Worm (Caenorhabditis elegans) whole organism, L1 larva: ENCODE measurements around the gene ZK131.11.

ENCODE experiments used
- C16A3.4 ChIP-seq: fragments of 150-350 bp; optimal IDR thresholded peaks from 2 replicates; lab custom pipeline; 2014; ENCODE audit warnings: missing biosample characterization, missing genetic modification characterization
- C34B4.2 ChIP-seq: sonication (generic microtip); optimal IDR thresholded peaks from 2 replicates; lab custom pipeline; 2017; ENCODE audit warnings: mild to moderate bottlenecking, missing genetic modification characterization, missing compliant biosample characterization
- alr-1 ChIP-seq: fragments of 200-800 bp; sonication (Bioruptor generic); optimal IDR thresholded peaks from 2 replicates; lab custom pipeline; 2018; ENCODE audit warnings: borderline replicate concordance, mild to moderate bottlenecking, missing genetic modification characterization, missing compliant biosample characterization
- aly-2 ChIP-seq: fragments of 150-350 bp; optimal IDR thresholded peaks from 2 replicates; lab custom pipeline; 2014; ENCODE audit warnings: missing biosample characterization, missing genetic modification characterization
- ama-1 ChIP-seq: fragments of 150-350 bp; optimal IDR thresholded peaks from 2 replicates; lab custom pipeline; 2014
- blmp-1 ChIP-seq: fragments of 150-350 bp; optimal IDR thresholded peaks from 2 replicates; lab custom pipeline; 2014; ENCODE audit warnings: missing biosample characterization, missing genetic modification characterization
- ceh-8 ChIP-seq: fragments of 200-800 bp; sonication (Bioruptor generic); optimal IDR thresholded peaks from 2 replicates; lab custom pipeline; 2018; ENCODE audit warnings: mild to moderate bottlenecking, missing genetic modification characterization, moderate library complexity, missing compliant biosample characterization
- ceh-88 ChIP-seq: fragments of 200-800 bp; sonication (Bioruptor generic); IDR thresholded peaks from 2 replicates; pipeline ENCODE4 v1.3.6; 2022; ENCODE audit warnings: missing genetic modification characterization, missing compliant biosample characterization
- ceh-90 ChIP-seq: sonication (generic microtip); optimal IDR thresholded peaks from 2 replicates; lab custom pipeline; 2016; ENCODE audit warnings: missing genetic modification characterization, missing compliant biosample characterization
- dpl-1 ChIP-seq, 3 experiments: fragments of 150-350 bp in 2 of 3; sonication (generic microtip) in 1 of 3; optimal IDR thresholded peaks; 2 replicates each; lab custom pipeline; 2014 to 2017; ENCODE audit warnings: missing biosample characterization in 3 of 3, missing genetic modification characterization in 3 of 3, missing genetic modification reagents in 3 of 3
- efl-1 ChIP-seq, 4 experiments: fragments of 150-350 bp; optimal IDR thresholded peaks in 3 of 4; peaks in 1 of 4; 1 replicate in 1 of 4; 2 replicates in 3 of 4; lab custom pipeline; 2014; ENCODE audit warnings: missing biosample characterization in 2 of 4, missing genetic modification characterization in 2 of 4, missing genetic modification reagents in 2 of 4
- efl-3 ChIP-seq: fragments of 200-800 bp; sonication (Bioruptor generic); optimal IDR thresholded peaks from 2 replicates; lab custom pipeline; 2018; ENCODE audit warnings: mild to moderate bottlenecking, missing genetic modification characterization, missing compliant biosample characterization
- egl-13 ChIP-seq: sonication (generic microtip); optimal IDR thresholded peaks from 2 replicates; lab custom pipeline; 2016; ENCODE audit warnings: missing genotype, missing genetic modification reagents, missing genetic modification characterization, missing compliant biosample characterization
- egl-27 ChIP-seq, 2 experiments: fragments of 150-350 bp in 1 of 2; sonication (generic microtip); optimal IDR thresholded peaks; 3 replicates each; lab custom pipeline; 2017 to 2018; ENCODE audit warnings: missing biosample characterization in 2 of 2, missing genetic modification characterization in 2 of 2, missing genetic modification reagents in 2 of 2
- ets-5 ChIP-seq: fragments of 200-800 bp; sonication (Bioruptor generic); IDR thresholded peaks from 2 replicates; pipeline ENCODE4 v1.3.6; 2022; ENCODE audit warnings: missing genetic modification characterization, missing compliant biosample characterization
- fkh-10 ChIP-seq: sonication (generic microtip); optimal IDR thresholded peaks from 2 replicates; lab custom pipeline; 2017; ENCODE audit warnings: missing biosample characterization, missing genetic modification reagents, missing genetic modification characterization
- fos-1 ChIP-seq: fragments of 150-350 bp; optimal IDR thresholded peaks from 2 replicates; lab custom pipeline; 2014; ENCODE audit warnings: missing biosample characterization, missing genetic modification characterization
- hlh-17 ChIP-seq: fragments of 200-800 bp; sonication (Bioruptor generic); optimal IDR thresholded peaks from 2 replicates; lab custom pipeline; 2018; ENCODE audit warnings: missing genetic modification characterization, mild to moderate bottlenecking, missing compliant biosample characterization, moderate library complexity, borderline replicate concordance
- hlh-4 ChIP-seq: sonication (generic microtip); optimal IDR thresholded peaks from 2 replicates; lab custom pipeline; 2016; ENCODE audit warnings: mild to moderate bottlenecking, missing genetic modification characterization, missing compliant biosample characterization
- irx-1 ChIP-seq: sonication (generic microtip); optimal IDR thresholded peaks from 2 replicates; lab custom pipeline; 2016; ENCODE audit warnings: missing genetic modification characterization, missing compliant biosample characterization
- isw-1 ChIP-seq: fragments of 200-800 bp; sonication (Bioruptor generic); IDR thresholded peaks from 2 replicates; pipeline ENCODE4 v1.3.6; 2022; ENCODE audit warnings: missing genetic modification characterization, missing compliant biosample characterization
- jun-1 ChIP-seq: fragments of 150-350 bp; optimal IDR thresholded peaks from 2 replicates; lab custom pipeline; 2014; ENCODE audit warnings: missing biosample characterization, missing genetic modification reagents, missing genetic modification characterization
- lin-35 ChIP-seq, 2 experiments: fragments of 150-350 bp; optimal IDR thresholded peaks; 2 replicates each; lab custom pipeline; 2014; ENCODE audit warnings: missing biosample characterization in 2 of 2, missing genetic modification characterization in 2 of 2, missing genetic modification reagents in 2 of 2
- lir-3 ChIP-seq: sonication (generic microtip); optimal IDR thresholded peaks from 2 replicates; lab custom pipeline; 2016; ENCODE audit warnings: mild to moderate bottlenecking, missing genetic modification characterization, moderate library complexity, missing compliant biosample characterization; ENCODE audit not compliant: poor library complexity
- lsy-2 ChIP-seq, 2 experiments: fragments of 150-350 bp; optimal IDR thresholded peaks; 2 replicates each; lab custom pipeline; 2014; ENCODE audit warnings: missing biosample characterization in 2 of 2, missing genetic modification characterization in 2 of 2
- mdl-1 ChIP-seq, 2 experiments: fragments of 150-350 bp; optimal IDR thresholded peaks; 2 replicates each; lab custom pipeline; 2014 to 2017; ENCODE audit warnings: missing biosample characterization in 2 of 2, missing genetic modification characterization in 2 of 2, inconsistent platforms in 1 of 2
- mef-2 ChIP-seq: fragments of 150-350 bp; optimal IDR thresholded peaks from 2 replicates; lab custom pipeline; 2014; ENCODE audit warnings: missing biosample characterization, missing genetic modification characterization
- mep-1 ChIP-seq: fragments of 150-350 bp; optimal IDR thresholded peaks from 2 replicates; lab custom pipeline; 2014; ENCODE audit warnings: missing biosample characterization, missing genetic modification characterization
- nhr-11 ChIP-seq: fragments of 150-350 bp; optimal IDR thresholded peaks from 2 replicates; lab custom pipeline; 2014; ENCODE audit warnings: missing biosample characterization, missing genetic modification characterization
- nhr-12 ChIP-seq: sonication (generic microtip); optimal IDR thresholded peaks from 2 replicates; lab custom pipeline; 2017; ENCODE audit warnings: missing biosample characterization, missing genetic modification characterization
- nhr-19 ChIP-seq: fragments of 200-800 bp; sonication (Bioruptor generic); conservative IDR thresholded peaks from 2 replicates; pipeline ENCODE4 v1.3.6; 2022; ENCODE audit warnings: missing genetic modification characterization, missing compliant biosample characterization
- nhr-237 ChIP-seq: fragments of 150-350 bp; optimal IDR thresholded peaks from 2 replicates; lab custom pipeline; 2014; ENCODE audit warnings: missing biosample characterization, missing genetic modification characterization
- nhr-47 ChIP-seq: sonication (generic microtip); optimal IDR thresholded peaks from 2 replicates; lab custom pipeline; 2016; ENCODE audit warnings: mild to moderate bottlenecking, missing genetic modification characterization, moderate library complexity, missing compliant biosample characterization
- nhr-71 ChIP-seq: sonication (generic microtip); optimal IDR thresholded peaks from 2 replicates; lab custom pipeline; 2016; ENCODE audit warnings: mild to moderate bottlenecking, missing genetic modification characterization, moderate library complexity, missing compliant biosample characterization
- nhr-77 ChIP-seq: fragments of 150-350 bp; optimal IDR thresholded peaks from 2 replicates; lab custom pipeline; 2014; ENCODE audit warnings: missing biosample characterization, missing genetic modification characterization
- nhr-85 ChIP-seq: sonication (generic microtip); peaks from one replicate; lab custom pipeline; 2016; ENCODE audit warnings: missing genetic modification characterization, inconsistent platforms, missing compliant biosample characterization
- nhr-90 ChIP-seq: sonication (generic microtip); optimal IDR thresholded peaks from 2 replicates; lab custom pipeline; 2016; ENCODE audit warnings: mild to moderate bottlenecking, missing genetic modification characterization, missing compliant biosample characterization; ENCODE audit not compliant: poor library complexity
- pag-3 ChIP-seq: sonication (generic microtip); optimal IDR thresholded peaks from 2 replicates; lab custom pipeline; 2017; ENCODE audit warnings: missing genetic modification characterization, mild to moderate bottlenecking, missing compliant biosample characterization, antibody characterized with exemption, borderline replicate concordance; ENCODE audit not compliant: insufficient read depth
- pax-3 ChIP-seq: fragments of 200-800 bp; sonication (Bioruptor generic); optimal IDR thresholded peaks from 2 replicates; lab custom pipeline; 2018; ENCODE audit warnings: mild to moderate bottlenecking, missing genetic modification characterization, moderate library complexity, missing compliant biosample characterization
- skn-1 ChIP-seq: fragments of 150-350 bp; optimal IDR thresholded peaks from 2 replicates; lab custom pipeline; 2014; ENCODE audit warnings: missing biosample characterization, missing genetic modification characterization
- snpc-4 ChIP-seq: fragments of 150-350 bp; optimal IDR thresholded peaks from 2 replicates; lab custom pipeline; 2014; ENCODE audit warnings: missing biosample characterization, missing genetic modification characterization
- sox-4 ChIP-seq: sonication (generic microtip); optimal IDR thresholded peaks from 2 replicates; lab custom pipeline; 2016; ENCODE audit warnings: missing genetic modification characterization, missing compliant biosample characterization
- sup-37 ChIP-seq: fragments of 200-800 bp; sonication (Bioruptor generic); optimal IDR thresholded peaks from 2 replicates; lab custom pipeline; 2018; ENCODE audit warnings: mild to moderate bottlenecking, missing genetic modification characterization, missing compliant biosample characterization
- tbx-2 ChIP-seq: sonication (generic microtip); optimal IDR thresholded peaks from 2 replicates; lab custom pipeline; 2016; ENCODE audit warnings: missing genetic modification characterization, missing compliant biosample characterization
- unc-30 ChIP-seq: sonication (generic microtip); optimal IDR thresholded peaks from 2 replicates; lab custom pipeline; 2017; ENCODE audit warnings: missing biosample characterization, missing genetic modification characterization
- unc-62 ChIP-seq: fragments of 150-350 bp; optimal IDR thresholded peaks from 2 replicates; lab custom pipeline; 2014; ENCODE audit warnings: missing biosample characterization, missing genetic modification reagents, missing genetic modification characterization
- unc-86 ChIP-seq: sonication (generic microtip); optimal IDR thresholded peaks from 2 replicates; lab custom pipeline; 2016; ENCODE audit warnings: missing genetic modification characterization, missing compliant biosample characterization
- unc-98 ChIP-seq: fragments of 200-800 bp; sonication (Bioruptor generic); IDR thresholded peaks from 2 replicates; pipeline ENCODE4 v1.3.6; 2022; ENCODE audit warnings: missing genetic modification characterization, missing compliant biosample characterization
- xbp-1 ChIP-seq: sonication (generic microtip); optimal IDR thresholded peaks from 2 replicates; lab custom pipeline; 2016; ENCODE audit warnings: missing genetic modification characterization, missing compliant biosample characterization
- ztf-11 ChIP-seq, 2 experiments: sonication (generic microtip); optimal IDR thresholded peaks; 2 replicates each; lab custom pipeline; 2016 to 2017; ENCODE audit warnings: missing genetic modification characterization in 2 of 2, missing biosample characterization in 1 of 2, missing compliant biosample characterization in 1 of 2

ZK131.11 gene

ce11 chrII:13834380-13835194 is 42.6 kb downstream of the ZK131.11 start (continued):
- peak in 1 of 2 experiments; percentile 89 for TF ChIP-seq mdl-1 (tag; optimal IDR thresholded peaks at IDR 0.05; lab: Kevin White, UChicago)
- TF ChIP-seq ztf-11 (tag; optimal IDR thresholded peaks at IDR 0.05; lab: Kevin White, UChicago): peak; percentile 25 to 88
- peak; percentile 51 for TF ChIP-seq hlh-4 (tag; lab: Kevin White, UChicago)
- TF ChIP-seq ceh-90 (tag; lab: Kevin White, UChicago): peak; percentile 20
- no peak for TF ChIP-seq pag-3
- TF ChIP-seq unc-98 (GFP tag; lab: Robert Waterston, UW): no peak
- peak; percentile 85 for TF ChIP-seq ama-1 (lab: Kevin White, UChicago)
- peak; percentile 65 for TF ChIP-seq skn-1 (tag; lab: Kevin White, UChicago)
- peak; percentile 93 for TF ChIP-seq nhr-85 (tag; lab: Kevin White, UChicago)
- TF ChIP-seq ceh-8: peak; percentile 94
- peak; percentile 95 for TF ChIP-seq aly-2 (tag; lab: Kevin White, UChicago)
- TF ChIP-seq nhr-77 (tag; lab: Kevin White, UChicago): peak; percentile 91
- no peak for TF ChIP-seq unc-62 (GFP tag; lab: Kevin White, UChicago)
- peak; percentile 17 for TF ChIP-seq nhr-12 (tag; lab: Kevin White, UChicago)
- TF ChIP-seq dpl-1 (GFP tag; optimal IDR thresholded peaks at IDR 0.05; lab: Kevin White, UChicago): peak; percentile 71 to 81 (median 78)
- TF ChIP-seq nhr-11 (tag; lab: Kevin White, UChicago): peak; percentile 12
- peak; percentile 92 for TF ChIP-seq nhr-19 (GFP tag; lab: Robert Waterston, UW)
- peak; percentile 100 for TF ChIP-seq snpc-4 (tag; lab: Kevin White, UChicago)
- TF ChIP-seq nhr-90 (tag; lab: Kevin White, UChicago): peak; percentile 98
- TF ChIP-seq tbx-2 (tag; lab: Kevin White, UChicago): peak; percentile 94
- peak; percentile 98 for TF ChIP-seq nhr-47
- no peak for TF ChIP-seq egl-27 (tag; optimal IDR thresholded peaks at IDR 0.05; lab: Kevin White, UChicago)
- peak; percentile 72 for TF ChIP-seq isw-1 (GFP tag; lab: Robert Waterston, UW)
- TF ChIP-seq lsy-2 (tag; optimal IDR thresholded peaks at IDR 0.05; lab: Kevin White, UChicago): peak; percentile 92 to 93
- peak; percentile 62 for TF ChIP-seq nhr-237 (tag; lab: Kevin White, UChicago)
- no peak for TF ChIP-seq unc-30
- TF ChIP-seq C34B4.2: no peak
- TF ChIP-seq jun-1 (tag; lab: Kevin White, UChicago): peak; percentile 94
- TF ChIP-seq pax-3 (tag; lab: Kevin White, UChicago): peak; percentile 91
- peak; percentile 41 for TF ChIP-seq efl-3 (GFP tag; lab: Kevin White, UChicago)
- TF ChIP-seq unc-86 (tag; lab: Kevin White, UChicago): peak; percentile 91
- peak; percentile 86 for TF ChIP-seq ceh-88 (GFP tag; lab: Robert Waterston, UW)
- TF ChIP-seq egl-13: peak; percentile 94
- peak; percentile 77 to 82 for TF ChIP-seq efl-1 (optimal IDR thresholded peaks at IDR 0.05; lab: Kevin White, UChicago)
- TF ChIP-seq efl-1 (GFP tag; optimal IDR thresholded peaks at IDR 0.05 in 1 of 2; lab: Kevin White, UChicago): peak; percentile 73 to 98
- peak; percentile 95 for TF ChIP-seq xbp-1 (tag; lab: Kevin White, UChicago)
- TF ChIP-seq fos-1 (tag; lab: Kevin White, UChicago): peak; percentile 90
- peak; percentile 94 for TF ChIP-seq irx-1
- TF ChIP-seq nhr-71 (tag; lab: Kevin White, UChicago): peak; percentile 96
- no peak for TF ChIP-seq ets-5 (GFP tag; lab: Robert Waterston, UW)
- peak; percentile 84 for TF ChIP-seq fkh-10 (GFP tag; lab: Kevin White, UChicago)
- TF ChIP-seq sox-4 (tag; lab: Kevin White, UChicago): peak; percentile 89
- TF ChIP-seq mep-1 (tag; lab: Kevin White, UChicago): peak; percentile 93
- peak; percentile 85 to 89 for TF ChIP-seq lin-35 (GFP tag; optimal IDR thresholded peaks at IDR 0.05; lab: Kevin White, UChicago)
- TF ChIP-seq lir-3 (tag; lab: Kevin White, UChicago): peak; percentile 84
- TF ChIP-seq sup-37: peak; percentile 65
- TF ChIP-seq blmp-1 (tag; lab: Kevin White, UChicago): peak; percentile 78
- TF ChIP-seq hlh-17 (GFP tag; lab: Kevin White, UChicago): no peak
- TF ChIP-seq alr-1 (tag; lab: Kevin White, UChicago): no peak
- TF ChIP-seq C16A3.4 (tag; lab: Kevin White, UChicago): peak; percentile 95
- peak; percentile 49 for TF ChIP-seq mef-2 (tag; lab: Kevin White, UChicago)
